Worm (Caenorhabditis elegans): Measurements from ENCODE around the gene lep-2.

DNA sequence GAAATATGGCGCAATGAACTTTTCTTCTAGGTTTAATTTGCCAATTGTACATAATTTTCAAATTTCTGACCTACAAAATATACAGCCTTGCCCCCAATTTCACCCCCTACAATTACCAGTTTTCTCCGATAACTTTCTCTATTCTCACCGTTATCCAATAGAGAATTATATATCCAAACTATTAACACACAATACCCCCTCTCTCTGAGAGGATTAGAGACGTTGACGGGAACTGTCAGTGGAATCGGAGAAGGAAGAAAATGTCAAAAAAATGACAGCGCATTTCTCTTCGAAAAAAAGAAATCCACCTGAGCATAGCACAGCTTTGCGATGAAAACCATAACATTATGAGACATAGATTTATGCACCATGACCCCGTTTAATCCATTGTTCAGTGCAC, 38.9 kb upstream of the lep-2 start:
- TF ChIP-seq ama-1 (optimal IDR thresholded peaks at IDR 0.05) (no peak), lin-39 (tag; optimal IDR thresholded peaks at IDR 0.05) (no peak), nhr-23 (tag; optimal IDR thresholded peaks at IDR 0.05) (no peak), nhr-11 (tag; optimal IDR thresholded peaks at IDR 0.05) (no peak), elt-3 (tag; optimal IDR thresholded peaks at IDR 0.05) (no peak), daf-12 (tag; optimal IDR thresholded peaks at IDR 0.05) (no peak), ztf-11 (tag; optimal IDR thresholded peaks at IDR 0.05) (no peak), nhr-77 (tag; optimal IDR thresholded peaks at IDR 0.05) (no peak), ZK546.5 (tag; optimal IDR thresholded peaks at IDR 0.05) (no peak), ceh-9 (tag; optimal IDR thresholded peaks at IDR 0.05) (no peak), unc-62 (GFP tag; optimal IDR thresholded peaks at IDR 0.05) (no peak), pqm-1 (tag; optimal IDR thresholded peaks at IDR 0.05) (no peak), ztf-4 (tag; optimal IDR thresholded peaks at IDR 0.05) (no peak), jun-1 (tag; optimal IDR thresholded peaks at IDR 0.05) (no peak)

All from whole organism, L3 larva.